Worm (Caenorhabditis elegans): ENCODE results near the gene arf-5.
A peak's percentile ranks its signal among the peaks of the same experiment; 100 is the strongest.

Gene arf-5

ce11 chrIV:7982024-7982576 lies at the start of gene arf-5:
Gene arf-5, plus strand, starts transcription at chrIV:7982526.
- TF ChIP-seq lsy-2 (tag; optimal IDR thresholded peaks at IDR 0.05) (peak; percentile 59), unc-62 (GFP tag; optimal IDR thresholded peaks at IDR 0.05) (no peak), mep-1 (tag; optimal IDR thresholded peaks at IDR 0.05) (peak; percentile 40), ces-1 (GFP tag; optimal IDR thresholded peaks at IDR 0.05) (peak; percentile 41)

- TF ChIP-seq lsy-2 (tag; optimal IDR thresholded peaks at IDR 0.05), result no peak
- no peak for TF ChIP-seq cnd-1 (tag; optimal IDR thresholded peaks at IDR 0.05)
- TF ChIP-seq ces-1 (GFP tag; optimal IDR thresholded peaks at IDR 0.05), result no peak
- no peak for TF ChIP-seq ham-2 (GFP tag; optimal IDR thresholded peaks at IDR 0.05)
- no peak for TF ChIP-seq bed-3 (GFP tag; optimal IDR thresholded peaks at IDR 0.05)
- no peak for TF ChIP-seq nhr-28 (tag; optimal IDR thresholded peaks at IDR 0.05)
- no peak for TF ChIP-seq unc-39 (tag; optimal IDR thresholded peaks at IDR 0.05)
- no peak for TF ChIP-seq ceh-43 (GFP tag; optimal IDR thresholded peaks at IDR 0.05)
- no peak for TF ChIP-seq M03D4.4 (tag; optimal IDR thresholded peaks at IDR 0.05)
- TF ChIP-seq ztf-11 (tag; optimal IDR thresholded peaks at IDR 0.05), result no peak
- no peak for TF ChIP-seq pha-4 (tag; optimal IDR thresholded peaks at IDR 0.05)
- TF ChIP-seq snpc-4 (tag; optimal IDR thresholded peaks at IDR 0.05), result no peak
- TF ChIP-seq mls-2 (tag; optimal IDR thresholded peaks at IDR 0.05), result no peak
- no peak for TF ChIP-seq nhr-12 (tag; optimal IDR thresholded peaks at IDR 0.05)
- TF ChIP-seq zip-8 (tag; optimal IDR thresholded peaks at IDR 0.05), result no peak
- TF ChIP-seq mep-1 (tag; optimal IDR thresholded peaks at IDR 0.05), result no peak
- no peak for TF ChIP-seq sptf-1 (tag; optimal IDR thresholded peaks at IDR 0.05)
- TF ChIP-seq ceh-39 (tag; optimal IDR thresholded peaks at IDR 0.05), result no peak
Observed at ce11 chrIV:7933733-7934132, 48.6 kb upstream of the arf-5 start, which contains the start of gene bbs-2. Gene bbs-2, plus strand, starts transcription at chrIV:7934033.

- no peak for TF ChIP-seq ceh-43 (GFP tag; optimal IDR thresholded peaks at IDR 0.05)
- TF ChIP-seq elt-1 (tag; optimal IDR thresholded peaks at IDR 0.05; ENCODE audit: borderline replicate concordance, insufficient read depth), result no peak
- no peak for TF ChIP-seq cnd-1 (tag; optimal IDR thresholded peaks at IDR 0.05)
- no peak for TF ChIP-seq pha-4 (tag; optimal IDR thresholded peaks at IDR 0.05)
- no peak for TF ChIP-seq ham-2 (GFP tag; optimal IDR thresholded peaks at IDR 0.05)
- TF ChIP-seq ces-1 (GFP tag; optimal IDR thresholded peaks at IDR 0.05), result no peak
- no peak for TF ChIP-seq lin-13 (tag; optimal IDR thresholded peaks at IDR 0.05)
- TF ChIP-seq drap-1 (GFP tag; optimal IDR thresholded peaks at IDR 0.05), result no peak
- no peak for TF ChIP-seq blmp-1 (tag; optimal IDR thresholded peaks at IDR 0.05)
- TF ChIP-seq ceh-39 (tag; optimal IDR thresholded peaks at IDR 0.05), result no peak
- TF ChIP-seq ztf-11 (tag; optimal IDR thresholded peaks at IDR 0.05), result no peak
- TF ChIP-seq bed-3 (GFP tag; optimal IDR thresholded peaks at IDR 0.05), result no peak
- TF ChIP-seq unc-120 (tag; optimal IDR thresholded peaks at IDR 0.05; ENCODE audit: poor library complexity, severe bottlenecking), result no peak
- TF ChIP-seq lsy-2 (tag; optimal IDR thresholded peaks at IDR 0.05), result no peak
- no peak for TF ChIP-seq lin-32 (GFP tag; optimal IDR thresholded peaks at IDR 0.05)
- no peak for TF ChIP-seq mls-2 (tag; optimal IDR thresholded peaks at IDR 0.05)
- no peak for TF ChIP-seq nhr-2 (tag; optimal IDR thresholded peaks at IDR 0.05)
- TF ChIP-seq elt-3 (tag; optimal IDR thresholded peaks at IDR 0.05), result no peak
- TF ChIP-seq unc-39 (tag; optimal IDR thresholded peaks at IDR 0.05), result no peak
Observed at ce11 chrIV:7938834-7939233, 43.5 kb upstream of the arf-5 start, which contains the start of gene F20D12.7. Gene F20D12.7, minus strand, starts transcription at chrIV:7938934.

- TF ChIP-seq zip-8 (tag; optimal IDR thresholded peaks at IDR 0.05) (no peak), hlh-1 (tag; optimal IDR thresholded peaks at IDR 0.05) (no peak), bed-3 (GFP tag; optimal IDR thresholded peaks at IDR 0.05) (no peak), elt-3 (tag; optimal IDR thresholded peaks at IDR 0.05) (no peak), pha-4 (tag; optimal IDR thresholded peaks at IDR 0.05) (no peak), ztf-11 (tag; optimal IDR thresholded peaks at IDR 0.05) (no peak), lin-13 (tag; optimal IDR thresholded peaks at IDR 0.05) (no peak)
Observed at ce11 chrIV:7940919-7941318, 41.4 kb upstream of the arf-5 start, which contains the start of gene exc-9. Gene exc-9, minus strand, starts transcription at chrIV:7941019.

ce11 chrIV:7943272-7943671 lies 39.1 kb upstream of the arf-5 start:
- TF ChIP-seq ham-2 (GFP tag; optimal IDR thresholded peaks at IDR 0.05), result no peak

- TF ChIP-seq blmp-1 (tag; optimal IDR thresholded peaks at IDR 0.05), result no peak
- no peak for TF ChIP-seq cnd-1 (tag; optimal IDR thresholded peaks at IDR 0.05)
- TF ChIP-seq drap-1 (GFP tag; optimal IDR thresholded peaks at IDR 0.05), result no peak
- no peak for TF ChIP-seq sem-2 (GFP tag; optimal IDR thresholded peaks at IDR 0.05)
- TF ChIP-seq nhr-28 (tag; optimal IDR thresholded peaks at IDR 0.05), result no peak
- TF ChIP-seq ces-1 (GFP tag; optimal IDR thresholded peaks at IDR 0.05), result no peak
- TF ChIP-seq hlh-1 (tag; optimal IDR thresholded peaks at IDR 0.05), result no peak
- TF ChIP-seq zip-8 (tag; optimal IDR thresholded peaks at IDR 0.05), result no peak
- no peak for TF ChIP-seq unc-62 (GFP tag; optimal IDR thresholded peaks at IDR 0.05)
- no peak for TF ChIP-seq nhr-237 (tag; optimal IDR thresholded peaks at IDR 0.05)
Observed at ce11 chrIV:7946457-7946856, 35.9 kb upstream of the arf-5 start, which contains the start of gene czw-1. Gene czw-1, minus strand, starts transcription at chrIV:7946825.
